Fruit fly (Drosophila melanogaster) whole organism, embryonic: ENCODE data around the gene CG12581.
A peak's percentile ranks its signal among the peaks of the same experiment; 100 is the strongest.

Experiments
- Blimp-1 ChIP-seq: fragments of 200-800 bp; sonication (Bioruptor generic); optimal IDR thresholded peaks from 3 replicates; lab custom pipeline; 2018; ENCODE audit warnings: missing biosample characterization, missing genetic modification characterization, mild to moderate bottlenecking, moderate library complexity, missing genetic modification reagents
- CG10147 ChIP-seq: fragments of 200-800 bp; sonication (Bioruptor generic); optimal IDR thresholded peaks from 2 replicates; lab custom pipeline; 2019; ENCODE audit warnings: missing biosample characterization, mild to moderate bottlenecking, missing genetic modification characterization, moderate library complexity
- CG11085 ChIP-seq: fragments of 200-800 bp; sonication (Bioruptor generic); IDR thresholded peaks from 2 replicates; pipeline ENCODE4 v1.3.6; 2022; ENCODE audit warnings: missing biosample characterization, missing genetic modification characterization
- CG14710 ChIP-seq: fragments of 200-800 bp; sonication (Bioruptor generic); optimal IDR thresholded peaks from 3 replicates; lab custom pipeline; 2019; ENCODE audit warnings: missing biosample characterization, mild to moderate bottlenecking, missing genetic modification characterization, moderate library complexity
- CG16815 ChIP-seq: fragments of 200-800 bp; sonication (Bioruptor generic); optimal IDR thresholded peaks from 3 replicates; lab custom pipeline; 2017; ENCODE audit warnings: missing biosample characterization, mild to moderate bottlenecking, missing genetic modification characterization
- CG17186 ChIP-seq: fragments of 200-800 bp; sonication (Bioruptor generic); optimal IDR thresholded peaks from 3 replicates; lab custom pipeline; 2017; ENCODE audit warnings: missing biosample characterization, missing genetic modification reagents, missing genetic modification characterization
- CG18011 ChIP-seq: fragments of 200-800 bp; sonication (Bioruptor generic); optimal IDR thresholded peaks from 2 replicates; lab custom pipeline; 2017; ENCODE audit warnings: missing biosample characterization, missing genetic modification characterization, mild to moderate bottlenecking, moderate library complexity, missing genotype
- CG2875 ChIP-seq: fragments of 200-800 bp; sonication (Bioruptor generic); optimal IDR thresholded peaks from 2 replicates; lab custom pipeline; 2017; ENCODE audit warnings: missing biosample characterization, mild to moderate bottlenecking, missing genetic modification characterization, missing genetic modification reagents
- CG32532 ChIP-seq: fragments of 200-800 bp; sonication (Bioruptor generic); IDR thresholded peaks from 2 replicates; pipeline ENCODE4 v1.3.6; 2022; ENCODE audit warnings: missing biosample characterization, missing genetic modification characterization
- CG3407 ChIP-seq: fragments of 200-800 bp; sonication (Bioruptor generic); optimal IDR thresholded peaks from 2 replicates; lab custom pipeline; 2018; ENCODE audit warnings: missing biosample characterization, mild to moderate bottlenecking, missing genetic modification characterization
- CG34422 ChIP-seq: fragments of 200-800 bp; sonication (Bioruptor generic); IDR thresholded peaks from 3 replicates; pipeline ENCODE4 v1.3.6; 2022; ENCODE audit warnings: missing biosample characterization, missing genetic modification characterization
- CG4360 ChIP-seq: fragments of 200-800 bp; sonication (Bioruptor generic); IDR thresholded peaks from 2 replicates; pipeline ENCODE4 v1.3.6; 2022; ENCODE audit warnings: missing biosample characterization, missing genetic modification characterization
- CG5245 ChIP-seq: fragments of 200-800 bp; sonication (Bioruptor generic); optimal IDR thresholded peaks from 3 replicates; lab custom pipeline; 2016; ENCODE audit warnings: missing biosample characterization, missing genetic modification characterization
- CG6683 ChIP-seq: fragments of 200-800 bp; sonication (Bioruptor generic); optimal IDR thresholded peaks from 2 replicates; lab custom pipeline; 2017; ENCODE audit warnings: missing biosample characterization, mild to moderate bottlenecking, missing genetic modification characterization, missing genetic modification reagents
- CG8478 ChIP-seq: fragments of >200 bp; optimal IDR thresholded peaks from 2 replicates; lab custom pipeline; 2018
- CG8944 ChIP-seq: fragments of 200-800 bp; sonication (Bioruptor generic); optimal IDR thresholded peaks from 3 replicates; lab custom pipeline; 2016; ENCODE audit warnings: missing biosample characterization, missing genetic modification characterization
- CG9797 ChIP-seq: fragments of 200-800 bp; sonication (Bioruptor generic); optimal IDR thresholded peaks from 3 replicates; lab custom pipeline; 2018; ENCODE audit warnings: missing biosample characterization, mild to moderate bottlenecking, missing genetic modification characterization
- D19A ChIP-seq: fragments of 200-800 bp; optimal IDR thresholded peaks from 3 replicates; lab custom pipeline; 2019; ENCODE audit warnings: missing biosample characterization, mild to moderate bottlenecking, missing genetic modification characterization, moderate library complexity
- Dip2 ChIP-seq: fragments of 200-800 bp; sonication (Bioruptor generic); IDR thresholded peaks from 2 replicates; pipeline ENCODE4 v1.3.6; 2022; ENCODE audit warnings: missing biosample characterization, missing genetic modification characterization
- Eip74EF ChIP-seq, 2 experiments: fragments of 200-800 bp in 1 of 2; fragments of >200 bp in 1 of 2; sonication (Bioruptor generic) in 1 of 2; optimal IDR thresholded peaks; 2 replicates each; lab custom pipeline; 2017 to 2019; ENCODE audit warnings: missing biosample characterization in 2 of 2, missing genetic modification characterization in 2 of 2, mild to moderate bottlenecking in 1 of 2, moderate library complexity in 1 of 2
- GATAe ChIP-seq: fragments of 200-800 bp; sonication (Bioruptor generic); conservative IDR thresholded peaks from 2 replicates; pipeline ENCODE4 v1.3.6; 2022; ENCODE audit warnings: missing biosample characterization, missing genetic modification characterization
- HHEX ChIP-seq: fragments of 200-800 bp; sonication (Bioruptor generic); optimal IDR thresholded peaks from 3 replicates; lab custom pipeline; 2017; ENCODE audit warnings: missing biosample characterization, mild to moderate bottlenecking, missing genetic modification characterization, missing genetic modification reagents
- HLH54F ChIP-seq: fragments of 200-800 bp; sonication (Bioruptor generic); optimal IDR thresholded peaks from 3 replicates; lab custom pipeline; 2016; ENCODE audit warnings: missing biosample characterization, missing genetic modification characterization
- Hr3 ChIP-seq: fragments of 200-800 bp; sonication (Bioruptor generic); optimal IDR thresholded peaks from 3 replicates; lab custom pipeline; 2016; ENCODE audit warnings: missing biosample characterization, missing genetic modification characterization
- Kr ChIP-seq: fragments of 200-800 bp; sonication (Bioruptor generic); optimal IDR thresholded peaks from 2 replicates; lab custom pipeline; 2017; ENCODE audit warnings: missing biosample characterization, mild to moderate bottlenecking, missing genetic modification characterization
- Mrtf ChIP-seq: fragments of 200-800 bp; sonication (Bioruptor generic); IDR thresholded peaks from 3 replicates; pipeline ENCODE4 v1.3.6; 2022; ENCODE audit warnings: missing biosample characterization, missing genetic modification characterization
- NC2α ChIP-seq: fragments of 200-800 bp; sonication (Bioruptor generic); optimal IDR thresholded peaks from 2 replicates; lab custom pipeline; 2016; ENCODE audit warnings: missing biosample characterization, missing genetic modification characterization
- Pdp1 ChIP-seq, 2 experiments: fragments of 200-800 bp; sonication (Bioruptor generic); optimal IDR thresholded peaks; 3 replicates each; lab custom pipeline; 2016; ENCODE audit warnings: missing biosample characterization in 2 of 2, missing genetic modification characterization in 2 of 2, mild to moderate bottlenecking in 1 of 2, moderate library complexity in 1 of 2
- Side ChIP-seq: fragments of 200-800 bp; sonication (Bioruptor generic); optimal IDR thresholded peaks from 2 replicates; lab custom pipeline; 2016; ENCODE audit warnings: missing biosample characterization, missing genetic modification characterization
- abd-A ChIP-seq: fragments of 200-800 bp; sonication (Bioruptor generic); optimal IDR thresholded peaks from 3 replicates; lab custom pipeline; 2019; ENCODE audit warnings: missing biosample characterization, mild to moderate bottlenecking, missing genetic modification characterization, moderate library complexity
- bbx ChIP-seq: fragments of 200-800 bp; sonication (Bioruptor generic); IDR thresholded peaks from 2 replicates; pipeline ENCODE4 v1.3.6; 2022; ENCODE audit warnings: missing biosample characterization, missing genetic modification characterization; ENCODE audit not compliant: partially characterized antibody
- bcd ChIP-seq: fragments of 200-800 bp; sonication (Bioruptor generic); optimal IDR thresholded peaks from 2 replicates; lab custom pipeline; 2017; ENCODE audit warnings: missing biosample characterization, mild to moderate bottlenecking, missing genetic modification characterization
- chm ChIP-seq: fragments of 200-800 bp; sonication (Bioruptor generic); IDR thresholded peaks from 2 replicates; pipeline ENCODE4 v1.3.6; 2022; ENCODE audit warnings: missing biosample characterization, missing genetic modification characterization
- ci ChIP-seq: fragments of 200-800 bp; sonication (Bioruptor generic); IDR thresholded peaks from 3 replicates; pipeline ENCODE4 v1.3.6; 2022; ENCODE audit warnings: missing biosample characterization, missing genetic modification characterization
- crol ChIP-seq: fragments of 200-800 bp; sonication (Bioruptor generic); IDR thresholded peaks from 2 replicates; pipeline ENCODE4 v1.3.6; 2022; ENCODE audit warnings: missing biosample characterization, missing genetic modification characterization
- esg ChIP-seq: fragments of 200-800 bp; sonication (Bioruptor generic); conservative IDR thresholded peaks from 2 replicates; pipeline ENCODE4 v1.3.6; 2022; ENCODE audit warnings: missing biosample characterization, missing genetic modification characterization
- eve ChIP-seq, 2 experiments: fragments of >200 bp; optimal IDR thresholded peaks; 2 replicates each; lab custom pipeline; 2017; ENCODE audit warnings: missing biosample characterization in 2 of 2, missing genetic modification characterization in 2 of 2
- fu2 ChIP-seq: fragments of 200-800 bp; sonication (Bioruptor generic); optimal IDR thresholded peaks from 2 replicates; lab custom pipeline; 2016; ENCODE audit warnings: missing biosample characterization, missing genetic modification characterization
- gcm2 ChIP-seq: fragments of 200-800 bp; sonication (Bioruptor generic); optimal IDR thresholded peaks from 2 replicates; lab custom pipeline; 2016; ENCODE audit warnings: missing biosample characterization, missing genetic modification characterization
- gem ChIP-seq: fragments of 200-800 bp; sonication (Bioruptor generic); optimal IDR thresholded peaks from 2 replicates; lab custom pipeline; 2019; ENCODE audit warnings: missing biosample characterization, mild to moderate bottlenecking, missing genetic modification characterization, moderate library complexity
- gt ChIP-seq: fragments of 200-800 bp; sonication (Bioruptor generic); IDR thresholded peaks from 2 replicates; pipeline ENCODE4 v1.3.6; 2022; ENCODE audit warnings: missing biosample characterization, missing genetic modification characterization
- h ChIP-seq: fragments of >200 bp; optimal IDR thresholded peaks from 2 replicates; lab custom pipeline; 2017
- mld ChIP-seq: fragments of 200-800 bp; sonication (Bioruptor generic); IDR thresholded peaks from 3 replicates; pipeline ENCODE4 v1.3.6; 2022; ENCODE audit warnings: missing biosample characterization, missing genetic modification characterization; ENCODE audit not compliant: partially characterized antibody
- pnt ChIP-seq: fragments of 200-800 bp; sonication (Bioruptor generic); optimal IDR thresholded peaks from 3 replicates; lab custom pipeline; 2016; ENCODE audit warnings: missing biosample characterization, missing genetic modification characterization
- rib ChIP-seq: fragments of 200-800 bp; sonication (Bioruptor generic); IDR thresholded peaks from 2 replicates; pipeline ENCODE4 v1.3.6; 2022; ENCODE audit warnings: missing biosample characterization, missing genetic modification characterization
- sisA ChIP-seq: fragments of 200-800 bp; sonication (Bioruptor generic); IDR thresholded peaks from 2 replicates; pipeline ENCODE4 v1.3.6; 2022; ENCODE audit warnings: missing biosample characterization, missing genetic modification characterization
- slbo ChIP-seq: fragments of 200-800 bp; sonication (Bioruptor generic); IDR thresholded peaks from 2 replicates; pipeline ENCODE4 v1.3.6; 2022; ENCODE audit warnings: missing biosample characterization, missing genetic modification characterization
- sug ChIP-seq: fragments of 200-800 bp; optimal IDR thresholded peaks from 2 replicates; lab custom pipeline; 2019; ENCODE audit warnings: missing biosample characterization, mild to moderate bottlenecking, missing genetic modification characterization, moderate library complexity

Gene CG12581

DNA sequence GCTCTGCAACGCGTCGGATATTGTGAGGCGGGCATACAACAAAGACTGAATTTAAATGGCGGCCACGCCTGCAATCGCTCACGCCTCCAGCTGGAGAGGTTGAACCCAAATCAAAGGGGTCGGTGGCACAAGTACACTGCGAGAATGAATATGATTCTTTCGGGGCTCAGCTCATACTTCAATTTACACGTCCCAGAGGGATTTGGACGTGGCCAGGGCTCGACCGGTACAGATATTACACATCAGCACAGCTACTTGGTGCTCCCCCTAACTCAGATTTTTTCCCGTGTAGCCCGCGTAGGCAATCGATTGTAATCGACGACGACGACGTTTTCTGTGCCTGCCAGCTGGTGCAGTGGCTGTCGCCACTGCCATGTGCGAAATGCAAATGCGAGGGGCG, 39.6 kb downstream of the CG12581 start (continued):
- peak; percentile 57 for TF ChIP-seq D19A
- peak; percentile 23 for TF ChIP-seq sug (tag; lab: Kevin White, UChicago)
- TF ChIP-seq CG10147 (GFP tag; lab: Kevin White, UChicago), result no peak
- TF ChIP-seq CG6683, result no peak
- TF ChIP-seq esg (GFP tag; lab: Robert Waterston, UW), result peak; percentile 88
- peak; percentile 68 for TF ChIP-seq CG4360 (GFP tag; lab: Robert Waterston, UW)
- TF ChIP-seq Kr, result no peak
- peak; percentile 66 for TF ChIP-seq CG2875 (GFP tag; lab: Kevin White, UChicago)
- peak; percentile 68 for TF ChIP-seq CG8944
- TF ChIP-seq chm (GFP tag; lab: Robert Waterston, UW), result peak; percentile 50; the same call in 1 of the 2 replicates
- TF ChIP-seq rib, result peak; percentile 46; the same call in 1 of the 2 replicates
- peak; percentile 78 for TF ChIP-seq gem (tag; lab: Kevin White, UChicago)
- TF ChIP-seq CG18011 (GFP tag; lab: Kevin White, UChicago), result peak; percentile 18
- TF ChIP-seq slbo (GFP tag; lab: Robert Waterston, UW), result peak; percentile 88
- no peak for TF ChIP-seq crol (GFP tag; lab: Robert Waterston, UW)
- TF ChIP-seq Pdp1 (GFP tag; optimal IDR thresholded peaks at IDR 0.05; lab: Kevin White, UChicago), result peak; percentile 71 to 73
- TF ChIP-seq Side (GFP tag; lab: Kevin White, UChicago), result peak; percentile 69
- peak; percentile 83 for TF ChIP-seq pnt (GFP tag; lab: Kevin White, UChicago)
- peak; percentile 82 for TF ChIP-seq CG5245 (GFP tag; lab: Kevin White, UChicago)
- TF ChIP-seq Dip2 (GFP tag; lab: Robert Waterston, UW), result peak; percentile 39; the same call in 1 of the 2 replicates
- no peak for TF ChIP-seq CG9797 (GFP tag; lab: Kevin White, UChicago)
- peak; percentile 69 for TF ChIP-seq gcm2 (GFP tag; lab: Kevin White, UChicago)
- TF ChIP-seq CG34422 (GFP tag; lab: Robert Waterston, UW), result peak; percentile 90
- TF ChIP-seq bbx (GFP tag; lab: Robert Waterston, UW), result no peak
- TF ChIP-seq Mrtf (GFP tag; lab: Robert Waterston, UW), result peak; percentile 91
- TF ChIP-seq CG14710 (tag; lab: Kevin White, UChicago), result peak; percentile 23
- peak; percentile 44 for TF ChIP-seq CG17186 (GFP tag; lab: Kevin White, UChicago)
- TF ChIP-seq CG3407 (GFP tag; lab: Kevin White, UChicago), result peak; percentile 69
- TF ChIP-seq GATAe, result peak; percentile 33; the same call in 1 of the 2 replicates
- no peak for TF ChIP-seq abd-A (tag; lab: Kevin White, UChicago)
- TF ChIP-seq h (lab: Kevin White, UChicago), result no peak

- TF ChIP-seq bcd (no peak), mld (GFP tag; lab: Robert Waterston, UW) (no peak), Blimp-1 (GFP tag; lab: Kevin White, UChicago) (peak; percentile 60)
Measured at dm6 chr3R:4214601-4215000, 40.2 kb downstream of the CG12581 start.

- TF ChIP-seq gt (no peak), CG8478 (lab: Kevin White, UChicago) (no peak), bcd (peak; percentile 71), HLH54F (GFP tag; lab: Kevin White, UChicago) (peak; percentile 66), fu2 (peak; percentile 61), HHEX (GFP tag; lab: Kevin White, UChicago) (peak; percentile 69), CG32532 (peak; percentile 82), Eip74EF (GFP tag; optimal IDR thresholded peaks at IDR 0.05; lab: Kevin White, UChicago) (peak in 1 of 2 experiments; percentile 25), CG16815 (peak; percentile 24), sisA (GFP tag; lab: Robert Waterston, UW) (peak; percentile 74), eve (GFP tag; optimal IDR thresholded peaks at IDR 0.05; lab: Kevin White, UChicago) (no peak), CG11085 (GFP tag; lab: Robert Waterston, UW) (peak; percentile 24; the same call in 1 of the 2 replicates), NC2α (GFP tag; lab: Kevin White, UChicago) (no peak), Hr3 (GFP tag; lab: Kevin White, UChicago) (peak; percentile 42), ci (GFP tag; lab: Robert Waterston, UW) (peak; percentile 50; the same call in 1 of the 3 replicates)
Measured at dm6 chr3R:4215264-4215993, 41.0 kb downstream of the CG12581 start, which contains the start of gene CG14636. CG14636 (minus strand) TSS chr3R:4215314.
